Worm (Caenorhabditis elegans): ENCODE results near the gene rpb-11.
A peak's percentile ranks its signal among the peaks of the same experiment; 100 is the strongest.

Gene rpb-11

DNA sequence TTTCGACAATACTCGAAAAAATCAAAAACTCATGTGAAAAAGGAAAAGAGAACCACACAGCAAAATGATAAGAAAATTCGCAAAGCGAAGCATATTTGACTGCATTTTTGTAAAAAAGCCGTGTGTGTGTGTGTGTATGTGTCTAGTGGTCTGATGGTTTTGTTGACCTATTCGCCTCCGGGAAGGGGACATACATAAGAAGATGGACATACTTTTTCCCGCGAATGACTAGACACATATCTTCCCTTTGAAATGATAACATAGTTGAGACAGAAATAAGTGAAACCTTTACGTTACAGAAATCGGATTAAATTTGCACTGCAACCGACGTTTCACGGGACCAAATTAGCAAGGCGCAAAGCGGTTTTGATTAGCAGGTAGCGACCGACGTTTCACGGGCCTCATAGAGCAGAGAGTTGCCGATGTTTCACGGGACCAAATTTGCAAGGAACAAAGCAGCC is 8.4 kb upstream of the rpb-11 start:
- TF ChIP-seq daf-12 (tag; optimal IDR thresholded peaks at IDR 0.05) = no peak
- TF ChIP-seq nhr-28 (tag; optimal IDR thresholded peaks at IDR 0.05) = no peak
- TF ChIP-seq elt-2 (tag; optimal IDR thresholded peaks at IDR 0.05) = peak; percentile 54
- TF ChIP-seq hmg-11 (tag; optimal IDR thresholded peaks at IDR 0.05) = no peak
- peak; percentile 17 for TF ChIP-seq nhr-23 (tag; optimal IDR thresholded peaks at IDR 0.05)
- TF ChIP-seq mdl-1 (tag; optimal IDR thresholded peaks at IDR 0.05) = no peak
- no peak for TF ChIP-seq lin-39 (tag; optimal IDR thresholded peaks at IDR 0.05)
- no peak for TF ChIP-seq ztf-11 (tag; optimal IDR thresholded peaks at IDR 0.05)
- TF ChIP-seq ceh-28 (tag; optimal IDR thresholded peaks at IDR 0.05) = no peak
- no peak for TF ChIP-seq nhr-76 (tag; optimal IDR thresholded peaks at IDR 0.05)
- no peak for TF ChIP-seq lin-15B (tag; optimal IDR thresholded peaks at IDR 0.05)
- no peak for TF ChIP-seq jun-1 (tag; optimal IDR thresholded peaks at IDR 0.05)
- TF ChIP-seq fkh-2 (tag; optimal IDR thresholded peaks at IDR 0.05) = no peak
- TF ChIP-seq pha-4 (tag; optimal IDR thresholded peaks at IDR 0.05) = peak; percentile 39
- TF ChIP-seq nhr-43 (tag; optimal IDR thresholded peaks at IDR 0.05; ENCODE audit: poor library complexity, severe bottlenecking) = no peak
- TF ChIP-seq tbx-2 (tag; optimal IDR thresholded peaks at IDR 0.05) = no peak
- no peak for TF ChIP-seq ceh-16 (tag; optimal IDR thresholded peaks at IDR 0.05)
- peak; percentile 31 for TF ChIP-seq pqm-1 (tag; optimal IDR thresholded peaks at IDR 0.05)
- TF ChIP-seq nhr-25 (tag; optimal IDR thresholded peaks at IDR 0.05) = no peak
- TF ChIP-seq nhr-11 (tag; optimal IDR thresholded peaks at IDR 0.05) = no peak
- no peak for TF ChIP-seq sea-2 (GFP tag; optimal IDR thresholded peaks at IDR 0.05)
- no peak for TF ChIP-seq R02D3.7 (tag; optimal IDR thresholded peaks at IDR 0.05)
- TF ChIP-seq unc-39 (tag; optimal IDR thresholded peaks at IDR 0.05) = no peak
- no peak for TF ChIP-seq skn-1 (tag; optimal IDR thresholded peaks at IDR 0.05)
- TF ChIP-seq elt-1 (tag; optimal IDR thresholded peaks at IDR 0.05) = no peak
- no peak for TF ChIP-seq ama-1 (optimal IDR thresholded peaks at IDR 0.05)
- TF ChIP-seq zag-1 (tag; optimal IDR thresholded peaks at IDR 0.05) = no peak
- TF ChIP-seq fos-1 (tag; optimal IDR thresholded peaks at IDR 0.05) = no peak
- no peak for TF ChIP-seq lsy-12 (tag; optimal IDR thresholded peaks at IDR 0.05)
- TF ChIP-seq ceh-82 (tag; optimal IDR thresholded peaks at IDR 0.05) = no peak
- no peak for TF ChIP-seq ZK546.5 (tag; optimal IDR thresholded peaks at IDR 0.05)
- TF ChIP-seq fkh-10 (GFP tag; optimal IDR thresholded peaks at IDR 0.05) = no peak
- TF ChIP-seq elt-3 (tag; optimal IDR thresholded peaks at IDR 0.05) = no peak
- TF ChIP-seq nhr-77 (tag; optimal IDR thresholded peaks at IDR 0.05) = no peak

DNA sequence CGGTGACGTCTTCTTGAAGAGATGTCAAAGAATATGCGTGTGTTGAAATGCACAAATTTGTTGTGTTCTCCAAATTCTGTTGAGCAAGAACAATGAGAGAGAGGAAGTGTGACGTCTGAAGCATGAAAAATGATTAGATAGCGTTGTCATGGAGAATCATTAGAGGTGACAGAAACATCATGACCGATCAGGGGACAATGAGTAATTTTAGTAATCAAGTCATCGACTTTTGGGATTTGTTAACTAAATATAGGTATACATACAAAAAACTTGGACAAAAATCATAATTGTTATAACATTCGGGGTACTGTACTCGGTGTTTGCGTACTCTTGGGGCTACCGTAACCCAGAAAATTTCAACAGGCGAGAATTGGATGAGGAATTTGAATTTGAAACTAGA is 7.7 kb upstream of the rpb-11 start, which contains the start of gene daf-5:
Gene daf-5, minus strand, starts transcription at position 101 of the 400 bp plus-strand sequence.
- TF ChIP-seq tbx-2 (tag; optimal IDR thresholded peaks at IDR 0.05) = no peak
- no peak for TF ChIP-seq lin-15B (tag; optimal IDR thresholded peaks at IDR 0.05)
- TF ChIP-seq nhr-67 (tag; optimal IDR thresholded peaks at IDR 0.05) = no peak
- no peak for TF ChIP-seq nhr-23 (tag; optimal IDR thresholded peaks at IDR 0.05)
- no peak for TF ChIP-seq daf-12 (tag; optimal IDR thresholded peaks at IDR 0.05)
- no peak for TF ChIP-seq nhr-11 (tag; optimal IDR thresholded peaks at IDR 0.05)
- TF ChIP-seq lin-39 (tag; optimal IDR thresholded peaks at IDR 0.05) = no peak
- TF ChIP-seq hmg-11 (tag; optimal IDR thresholded peaks at IDR 0.05) = no peak
- TF ChIP-seq elt-1 (tag; optimal IDR thresholded peaks at IDR 0.05) = no peak
- no peak for TF ChIP-seq ceh-9 (tag; optimal IDR thresholded peaks at IDR 0.05)
- no peak for TF ChIP-seq sea-2 (GFP tag; optimal IDR thresholded peaks at IDR 0.05)
- TF ChIP-seq egl-27 (tag; optimal IDR thresholded peaks at IDR 0.05) = no peak

DNA sequence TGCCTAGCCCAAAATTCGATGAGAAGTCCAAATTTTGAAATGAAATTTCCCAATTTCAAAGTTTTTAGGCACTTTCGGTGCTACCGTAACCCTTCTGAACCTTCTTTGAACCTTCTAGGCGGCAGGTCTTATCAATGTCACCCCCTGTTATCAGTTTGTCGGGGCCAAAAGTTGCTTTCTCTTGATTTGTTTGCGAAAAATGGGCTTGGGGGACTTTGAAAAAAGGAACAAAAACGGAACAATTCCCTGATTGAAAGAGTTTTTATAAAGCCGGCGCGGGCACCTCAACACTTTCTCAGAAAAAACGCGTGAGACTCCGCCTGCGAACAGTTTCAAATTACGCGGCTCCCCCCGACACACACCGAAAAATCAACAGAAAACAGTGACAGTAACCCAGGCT is 6.7 kb upstream of the rpb-11 start:
- no peak for TF ChIP-seq nhr-11 (tag; optimal IDR thresholded peaks at IDR 0.05)
- TF ChIP-seq ama-1 (optimal IDR thresholded peaks at IDR 0.05) = no peak
- no peak for TF ChIP-seq ceh-9 (tag; optimal IDR thresholded peaks at IDR 0.05)
- TF ChIP-seq elt-2 (tag; optimal IDR thresholded peaks at IDR 0.05) = peak; percentile 60
- no peak for TF ChIP-seq nhr-76 (tag; optimal IDR thresholded peaks at IDR 0.05)

DNA sequence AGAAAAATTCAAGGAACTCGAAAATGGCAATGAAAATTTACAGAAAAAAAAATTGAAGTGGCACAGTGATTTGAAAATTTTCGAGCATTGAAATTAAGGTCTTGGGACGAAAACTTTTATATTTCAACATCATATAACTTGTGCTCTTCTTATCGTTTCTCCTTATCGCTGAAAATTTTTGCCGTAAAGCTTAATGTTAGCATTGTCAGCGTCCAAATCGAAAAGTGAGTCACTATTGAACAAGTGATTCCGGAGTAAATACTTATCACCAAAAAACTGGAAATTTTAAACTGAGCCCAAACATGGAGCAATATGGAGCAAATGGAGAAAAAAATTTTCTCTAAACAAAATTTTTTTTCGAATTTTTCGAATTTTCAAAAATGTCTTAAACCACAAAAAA is 4.2 kb upstream of the rpb-11 start:
- TF ChIP-seq nhr-43 (tag; optimal IDR thresholded peaks at IDR 0.05; ENCODE audit: poor library complexity, severe bottlenecking) (no peak), elt-2 (tag; optimal IDR thresholded peaks at IDR 0.05) (peak; percentile 74), nhr-12 (tag; optimal IDR thresholded peaks at IDR 0.05) (no peak), ZK546.5 (tag; optimal IDR thresholded peaks at IDR 0.05) (no peak), elt-1 (tag; optimal IDR thresholded peaks at IDR 0.05) (no peak), nhr-28 (tag; optimal IDR thresholded peaks at IDR 0.05) (no peak), ceh-28 (tag; optimal IDR thresholded peaks at IDR 0.05) (no peak), pqm-1 (tag; optimal IDR thresholded peaks at IDR 0.05) (peak; percentile 48), zag-1 (tag; optimal IDR thresholded peaks at IDR 0.05) (no peak)

Measured in whole organism, L3 larva.